Fruit fly (Drosophila melanogaster) whole organism, embryonic: ENCODE results near the gene CG32073.
A peak's percentile ranks its signal among the peaks of the same experiment; 100 is the strongest.

Source experiments
- Atf3 ChIP-seq: fragments of 200-800 bp; sonication (Bioruptor generic); optimal IDR thresholded peaks from 3 replicates; lab custom pipeline; 2016; ENCODE audit warnings: missing biosample characterization, missing genetic modification characterization
- Awh ChIP-seq: fragments of 200-800 bp; sonication (Bioruptor generic); IDR thresholded peaks from 2 replicates; pipeline ENCODE4, ENCODE4 v1.3.6; 2022; ENCODE audit warnings: missing biosample characterization, missing genetic modification characterization
- CG10274 ChIP-seq: fragments of 200-800 bp; sonication (Bioruptor generic); optimal IDR thresholded peaks from 3 replicates; lab custom pipeline; 2017; ENCODE audit warnings: missing biosample characterization, mild to moderate bottlenecking, missing genetic modification characterization
- CG10565 ChIP-seq: fragments of 200-800 bp; sonication (Bioruptor generic); optimal IDR thresholded peaks from 3 replicates; lab custom pipeline; 2016; ENCODE audit warnings: missing biosample characterization, mild to moderate bottlenecking, missing genetic modification characterization
- CG12942 ChIP-seq: fragments of 200-800 bp; sonication (Bioruptor generic); optimal IDR thresholded peaks from 3 replicates; lab custom pipeline; 2016; ENCODE audit warnings: missing biosample characterization, missing genetic modification characterization
- CG14050 ChIP-seq: fragments of 200-800 bp; sonication (Bioruptor generic); IDR thresholded peaks from 3 replicates; pipeline ENCODE4 v1.3.6; 2022; ENCODE audit warnings: missing biosample characterization, missing genetic modification characterization
- CG1602 ChIP-seq: fragments of 200-800 bp; sonication (Bioruptor generic); optimal IDR thresholded peaks from 3 replicates; lab custom pipeline; 2016; ENCODE audit warnings: missing biosample characterization, missing genetic modification characterization
- CG16813 ChIP-seq: fragments of 200-800 bp; sonication (Bioruptor generic); IDR thresholded peaks from 3 replicates; pipeline ENCODE4 v1.3.6; 2022; ENCODE audit warnings: missing biosample characterization, missing genetic modification characterization; ENCODE audit not compliant: partially characterized antibody
- CG17802 ChIP-seq: fragments of 200-800 bp; sonication (Bioruptor generic); optimal IDR thresholded peaks from 2 replicates; lab custom pipeline; 2018; ENCODE audit warnings: missing biosample characterization, mild to moderate bottlenecking, missing genetic modification characterization, moderate library complexity
- CG18011 ChIP-seq: fragments of 200-800 bp; sonication (Bioruptor generic); optimal IDR thresholded peaks from 2 replicates; lab custom pipeline; 2017; ENCODE audit warnings: missing biosample characterization, missing genetic modification characterization, mild to moderate bottlenecking, moderate library complexity, missing genotype
- CG2678 ChIP-seq: fragments of 200-800 bp; sonication (Bioruptor generic); optimal IDR thresholded peaks from 3 replicates; lab custom pipeline; 2019; ENCODE audit warnings: missing biosample characterization, mild to moderate bottlenecking, missing genetic modification characterization, moderate library complexity
- CG31224 ChIP-seq: fragments of 200-800 bp; sonication (Bioruptor generic); IDR thresholded peaks from 2 replicates; pipeline ENCODE4 v1.3.6; 2022; ENCODE audit warnings: missing biosample characterization, missing genetic modification characterization
- CG32767 ChIP-seq: fragments of 200-800 bp; sonication (Bioruptor generic); IDR thresholded peaks from 2 replicates; pipeline ENCODE4 v1.3.6; 2022; ENCODE audit warnings: missing biosample characterization, missing genetic modification characterization
- CG4404 ChIP-seq: fragments of 200-800 bp; sonication (Bioruptor generic); IDR thresholded peaks from 2 replicates; pipeline ENCODE4 v1.3.6; 2022; ENCODE audit warnings: missing biosample characterization, missing genetic modification characterization
- CG6272 ChIP-seq: fragments of 200-800 bp; sonication (Bioruptor generic); IDR thresholded peaks from 2 replicates; pipeline ENCODE4 v1.3.6; 2022; ENCODE audit warnings: missing biosample characterization, missing genetic modification characterization
- CG7556 ChIP-seq: fragments of 200-800 bp; sonication (Bioruptor generic); optimal IDR thresholded peaks from 2 replicates; lab custom pipeline; 2017; ENCODE audit warnings: missing biosample characterization, mild to moderate bottlenecking, missing genetic modification characterization
- CG7987 ChIP-seq: fragments of 200-800 bp; sonication (Bioruptor generic); optimal IDR thresholded peaks from 2 replicates; lab custom pipeline; 2018; ENCODE audit warnings: missing biosample characterization, mild to moderate bottlenecking, missing genetic modification characterization, moderate library complexity
- Fer3 ChIP-seq: fragments of 200-800 bp; sonication (Bioruptor generic); optimal IDR thresholded peaks from 2 replicates; lab custom pipeline; 2018; ENCODE audit warnings: missing biosample characterization, mild to moderate bottlenecking, missing genetic modification characterization, moderate library complexity
- Gsc ChIP-seq: fragments of 200-800 bp; sonication (Bioruptor generic); IDR thresholded peaks from 2 replicates; pipeline ENCODE4 v1.3.6; 2022; ENCODE audit warnings: missing biosample characterization, missing genetic modification characterization
- Hey ChIP-seq: fragments of 200-800 bp; sonication (Bioruptor generic); optimal IDR thresholded peaks from 3 replicates; lab custom pipeline; 2018; ENCODE audit warnings: missing biosample characterization, mild to moderate bottlenecking, missing genetic modification characterization
- Hmx ChIP-seq: fragments of 200-800 bp; sonication (Bioruptor generic); optimal IDR thresholded peaks from 2 replicates; lab custom pipeline; 2016; ENCODE audit warnings: missing biosample characterization, missing genetic modification characterization
- NFAT ChIP-seq: fragments of 200-800 bp; sonication (Bioruptor generic); IDR thresholded peaks from 2 replicates; pipeline ENCODE4 v1.3.6; 2022; ENCODE audit warnings: missing biosample characterization, missing genetic modification characterization
- Oaz ChIP-seq: fragments of 200-800 bp; sonication (Bioruptor generic); IDR thresholded peaks from 2 replicates; pipeline ENCODE4 v1.3.6; 2022; ENCODE audit warnings: missing biosample characterization, missing genetic modification characterization
- Ssrp ChIP-seq: fragments of 200-800 bp; sonication (Bioruptor generic); optimal IDR thresholded peaks from 2 replicates; lab custom pipeline; 2018; ENCODE audit warnings: missing biosample characterization, mild to moderate bottlenecking, missing genetic modification characterization, moderate library complexity
- YL-1 ChIP-seq: fragments of 200-800 bp; sonication (Bioruptor generic); optimal IDR thresholded peaks from 3 replicates; lab custom pipeline; 2017; ENCODE audit warnings: missing biosample characterization, mild to moderate bottlenecking, missing genetic modification characterization
- bcd ChIP-seq: fragments of 200-800 bp; sonication (Bioruptor generic); optimal IDR thresholded peaks from 2 replicates; lab custom pipeline; 2017; ENCODE audit warnings: missing biosample characterization, mild to moderate bottlenecking, missing genetic modification characterization
- cato ChIP-seq: fragments of 200-800 bp; sonication (Bioruptor generic); optimal IDR thresholded peaks from 2 replicates; lab custom pipeline; 2016; ENCODE audit warnings: missing biosample characterization, missing genetic modification characterization, borderline replicate concordance
- cg ChIP-seq: fragments of 200-800 bp; sonication (Bioruptor generic); optimal IDR thresholded peaks from 3 replicates; lab custom pipeline; 2019; ENCODE audit warnings: missing biosample characterization, mild to moderate bottlenecking, missing genetic modification characterization, moderate library complexity
- chinmo ChIP-seq: fragments of 200-800 bp; sonication (Bioruptor generic); IDR thresholded peaks from 4 replicates; pipeline ENCODE4 v1.3.6; 2022; ENCODE audit warnings: missing biosample characterization, missing genetic modification characterization; ENCODE audit not compliant: partially characterized antibody
- crc ChIP-seq: fragments of 200-800 bp; sonication (Bioruptor generic); optimal IDR thresholded peaks from 2 replicates; lab custom pipeline; 2016; ENCODE audit warnings: missing biosample characterization, missing genetic modification characterization
- crp ChIP-seq, 2 experiments: fragments of 200-800 bp; sonication (Bioruptor generic); optimal IDR thresholded peaks; 2 replicates in 1 of 2; 3 replicates in 1 of 2; lab custom pipeline; 2017; ENCODE audit warnings: missing biosample characterization in 2 of 2, missing genetic modification characterization in 2 of 2, mild to moderate bottlenecking in 1 of 2, moderate library complexity in 1 of 2
- en ChIP-seq: fragments of 200-800 bp; sonication (Bioruptor generic); optimal IDR thresholded peaks from 2 replicates; lab custom pipeline; 2016; ENCODE audit warnings: missing biosample characterization, missing genetic modification characterization
- fd64A ChIP-seq: fragments of 200-800 bp; sonication (Bioruptor generic); optimal IDR thresholded peaks from 3 replicates; lab custom pipeline; 2018; ENCODE audit warnings: missing biosample characterization, mild to moderate bottlenecking, missing genetic modification characterization
- ftz-f1 ChIP-seq: fragments of 200-800 bp; sonication (Bioruptor generic); optimal IDR thresholded peaks from 2 replicates; lab custom pipeline; 2016; ENCODE audit warnings: missing biosample characterization, missing genetic modification characterization
- gce ChIP-seq: fragments of 200-800 bp; sonication (Bioruptor generic); IDR thresholded peaks from 3 replicates; pipeline ENCODE4 v1.3.6; 2022; ENCODE audit warnings: missing biosample characterization, missing genetic modification characterization
- gem ChIP-seq: fragments of 200-800 bp; sonication (Bioruptor generic); optimal IDR thresholded peaks from 2 replicates; lab custom pipeline; 2019; ENCODE audit warnings: missing biosample characterization, mild to moderate bottlenecking, missing genetic modification characterization, moderate library complexity
- hbn ChIP-seq: fragments of 200-800 bp; sonication (Bioruptor generic); IDR thresholded peaks from 2 replicates; pipeline ENCODE4 v1.3.6; 2022; ENCODE audit warnings: missing biosample characterization, missing genetic modification characterization; ENCODE audit not compliant: partially characterized antibody
- her ChIP-seq: fragments of 200-800 bp; sonication (Bioruptor generic); optimal IDR thresholded peaks from 2 replicates; lab custom pipeline; 2016; ENCODE audit warnings: missing biosample characterization, missing genetic modification characterization
- hkb ChIP-seq, 2 experiments: fragments of 200-800 bp in 1 of 2; fragments of >200 bp in 1 of 2; sonication (Bioruptor generic) in 1 of 2; IDR thresholded peaks in 1 of 2; optimal IDR thresholded peaks in 1 of 2; 2 replicates each; pipeline versions ENCODE4 v1.3.6 to Lab custom; 2017 to 2022; ENCODE audit warnings: missing biosample characterization in 1 of 2, missing genetic modification characterization in 1 of 2
- jumu ChIP-seq: fragments of 200-800 bp; sonication (Bioruptor generic); optimal IDR thresholded peaks from 3 replicates; lab custom pipeline; 2016; ENCODE audit warnings: missing biosample characterization, missing genetic modification characterization
- nerfin-2 ChIP-seq: fragments of 200-800 bp; sonication (Bioruptor generic); IDR thresholded peaks from 2 replicates; pipeline ENCODE4 v1.3.6; 2022; ENCODE audit warnings: missing biosample characterization, missing genetic modification characterization; ENCODE audit not compliant: partially characterized antibody
- pfk ChIP-seq: fragments of 200-800 bp; sonication (Bioruptor generic); optimal IDR thresholded peaks from 2 replicates; lab custom pipeline; 2018; ENCODE audit warnings: missing biosample characterization, mild to moderate bottlenecking, missing genetic modification characterization, moderate library complexity
- sens ChIP-seq: fragments of 200-800 bp; sonication (Bioruptor generic); peaks from one replicate; lab custom pipeline; 2016; ENCODE audit warnings: missing biosample characterization, missing genetic modification characterization
- shn ChIP-seq: fragments of 200-800 bp; sonication (Bioruptor generic); optimal IDR thresholded peaks from 3 replicates; lab custom pipeline; 2016; ENCODE audit warnings: missing biosample characterization, missing genetic modification characterization
- slbo ChIP-seq: fragments of 200-800 bp; sonication (Bioruptor generic); IDR thresholded peaks from 2 replicates; pipeline ENCODE4 v1.3.6; 2022; ENCODE audit warnings: missing biosample characterization, missing genetic modification characterization
- stc ChIP-seq: fragments of 200-800 bp; sonication (Bioruptor generic); IDR thresholded peaks from 2 replicates; pipeline ENCODE4 v1.3.6; 2022; ENCODE audit warnings: missing biosample characterization, missing genetic modification characterization
- ttk ChIP-seq: fragments of 200-800 bp; sonication (Bioruptor generic); IDR thresholded peaks from 2 replicates; pipeline ENCODE4 v2.1.2; 2022; ENCODE audit warnings: missing biosample characterization, missing genetic modification characterization
- vfl ChIP-seq: fragments of 200-800 bp; sonication (Bioruptor generic); optimal IDR thresholded peaks from 2 replicates; lab custom pipeline; 2016; ENCODE audit warnings: missing biosample characterization, missing genetic modification characterization
- vvl ChIP-seq: fragments of 200-800 bp; sonication (Bioruptor generic); IDR thresholded peaks from 2 replicates; pipeline ENCODE4 v1.3.6; 2022; ENCODE audit warnings: missing biosample characterization, missing genetic modification characterization
- wek ChIP-seq: fragments of 200-800 bp; sonication (Bioruptor generic); optimal IDR thresholded peaks from 3 replicates; lab custom pipeline; 2018; ENCODE audit warnings: missing biosample characterization, mild to moderate bottlenecking, missing genetic modification characterization, moderate library complexity

CG32073 gene

dm6 chr3L:11064689-11065088 is 42.7 kb downstream of the CG32073 start, which contains the start of the genes CG32075, CG45101 and SuUR (continued):
- TF ChIP-seq jumu (GFP tag; lab: Kevin White, UChicago) (peak; percentile 88), slbo (GFP tag; lab: Robert Waterston, UW) (peak; percentile 94), CG1602 (GFP tag; lab: Kevin White, UChicago) (peak; percentile 92), CG17802 (tag; lab: Kevin White, UChicago) (peak; percentile 66), crc (GFP tag; lab: Kevin White, UChicago) (peak; percentile 73), Hey (tag; lab: Kevin White, UChicago) (peak; percentile 34), wek (GFP tag; lab: Kevin White, UChicago) (no peak), CG10274 (GFP tag; lab: Kevin White, UChicago) (peak; percentile 37), Gsc (peak; percentile 39; the same call in 1 of the 2 replicates), CG7556 (peak; percentile 78), her (GFP tag; lab: Kevin White, UChicago) (peak; percentile 68), CG14050 (GFP tag; lab: Robert Waterston, UW) (peak; percentile 72; the same call in 2 of the 3 replicates), fd64A (GFP tag; lab: Kevin White, UChicago) (no peak), gce (GFP tag; lab: Robert Waterston, UW) (no peak), shn (GFP tag; lab: Kevin White, UChicago) (peak; percentile 92), vvl (GFP tag; lab: Robert Waterston, UW) (peak; percentile 91), ttk (GFP tag; lab: Robert Waterston, UW) (peak; percentile 81), Fer3 (tag; lab: Kevin White, UChicago) (peak; percentile 74), CG4404 (GFP tag; lab: Robert Waterston, UW) (peak; percentile 77), CG7987 (GFP tag; lab: Kevin White, UChicago) (peak; percentile 65), CG10565 (GFP tag; lab: Kevin White, UChicago) (no peak), CG12942 (GFP tag; lab: Kevin White, UChicago) (peak; percentile 94), pfk (no peak), chinmo (no peak), cato (GFP tag; lab: Kevin White, UChicago) (peak; percentile 85), Awh (GFP tag; lab: Robert Waterston, UW) (peak; percentile 71; the same call in 1 of the 2 replicates), CG6272 (GFP tag; lab: Robert Waterston, UW) (peak; percentile 90), cg (GFP tag; lab: Kevin White, UChicago) (no peak), ftz-f1 (GFP tag; lab: Kevin White, UChicago) (peak; percentile 24), bcd (GFP tag; lab: Kevin White, UChicago) (peak; percentile 81), NFAT (no peak; the same call in 1 of the 2 replicates), gem (tag; lab: Kevin White, UChicago) (peak; percentile 92), hbn (GFP tag; lab: Robert Waterston, UW) (no peak), vfl (GFP tag; lab: Kevin White, UChicago) (peak; percentile 86), hkb (optimal IDR thresholded peaks at IDR 0.05; lab: Kevin White, UChicago) (peak; percentile 71), hkb (GFP tag; IDR thresholded peaks at IDR 0.05; lab: Robert Waterston, UW) (peak; percentile 86), CG31224 (GFP tag; lab: Robert Waterston, UW) (peak; percentile 74), crp (GFP tag; optimal IDR thresholded peaks at IDR 0.05; lab: Kevin White, UChicago) (peak; percentile 97 to 99), nerfin-2 (GFP tag; lab: Robert Waterston, UW) (no peak), sens (GFP tag; lab: Kevin White, UChicago) (peak; percentile 99), CG32767 (GFP tag; lab: Robert Waterston, UW) (peak; percentile 80), Oaz (GFP tag; lab: Robert Waterston, UW) (peak; percentile 74), YL-1 (GFP tag; lab: Kevin White, UChicago) (peak; percentile 86), Atf3 (GFP tag; lab: Kevin White, UChicago) (peak; percentile 89), stc (GFP tag; lab: Robert Waterston, UW) (peak; percentile 85), CG18011 (GFP tag; lab: Kevin White, UChicago) (peak; percentile 82), en (GFP tag; lab: Kevin White, UChicago) (peak; percentile 18), Hmx (GFP tag; lab: Kevin White, UChicago) (peak; percentile 67), CG2678 (tag; lab: Kevin White, UChicago) (peak; percentile 87), Ssrp (tag; lab: Kevin White, UChicago) (peak; percentile 88), CG16813 (GFP tag; lab: Robert Waterston, UW) (no peak)
